Fruit fly (Drosophila melanogaster) whole organism, embryonic: ENCODE results near the gene twf.
A peak's percentile ranks its signal among the peaks of the same experiment; 100 is the strongest.

ENCODE experiments used
- ATbp ChIP-seq: fragments of 200-800 bp; sonication (Bioruptor generic); optimal IDR thresholded peaks from 2 replicates; lab custom pipeline; 2017; ENCODE audit warnings: missing biosample characterization, mild to moderate bottlenecking, missing genetic modification characterization, missing genetic modification reagents
- Ada2b ChIP-seq: fragments of 200-800 bp; sonication (Bioruptor generic); IDR thresholded peaks from 2 replicates; pipeline ENCODE4 v1.3.6; 2022; ENCODE audit warnings: missing biosample characterization, missing genetic modification characterization
- Awh ChIP-seq: fragments of 200-800 bp; sonication (Bioruptor generic); IDR thresholded peaks from 2 replicates; pipeline ENCODE4, ENCODE4 v1.3.6; 2022; ENCODE audit warnings: missing biosample characterization, missing genetic modification characterization
- CG10979 ChIP-seq: fragments of 200-800 bp; sonication (Bioruptor generic); optimal IDR thresholded peaks from 2 replicates; lab custom pipeline; 2018; ENCODE audit warnings: missing biosample characterization, mild to moderate bottlenecking, missing genetic modification characterization, moderate library complexity
- CG11085 ChIP-seq: fragments of 200-800 bp; sonication (Bioruptor generic); IDR thresholded peaks from 2 replicates; pipeline ENCODE4 v1.3.6; 2022; ENCODE audit warnings: missing biosample characterization, missing genetic modification characterization
- CG11093 ChIP-seq: fragments of 200-800 bp; sonication (Bioruptor generic); IDR thresholded peaks from 3 replicates; pipeline ENCODE4 v1.3.6; 2022; ENCODE audit warnings: missing biosample characterization, missing genetic modification characterization
- CG11456 ChIP-seq: fragments of 200-800 bp; sonication (Bioruptor generic); IDR thresholded peaks from 3 replicates; pipeline ENCODE4 v1.3.6; 2022; ENCODE audit warnings: missing biosample characterization, missing genetic modification characterization
- CG11695 ChIP-seq: fragments of 200-800 bp; sonication (Bioruptor generic); IDR thresholded peaks from 3 replicates; pipeline ENCODE4 v1.3.6; 2022; ENCODE audit warnings: missing biosample characterization, missing genetic modification characterization
- CG12659 ChIP-seq: fragments of 200-800 bp; sonication (Bioruptor generic); optimal IDR thresholded peaks from 3 replicates; lab custom pipeline; 2017; ENCODE audit warnings: mild to moderate bottlenecking, missing biosample characterization, missing genetic modification reagents, missing genetic modification characterization
- CG12744 ChIP-seq: fragments of 200-800 bp; sonication (Bioruptor generic); optimal IDR thresholded peaks from 2 replicates; lab custom pipeline; 2016; ENCODE audit warnings: missing biosample characterization, missing genetic modification characterization
- CG14014 ChIP-seq: fragments of 200-800 bp; sonication (Bioruptor generic); IDR thresholded peaks from 2 replicates; pipeline ENCODE4 v1.3.6; 2022; ENCODE audit warnings: missing biosample characterization, missing genetic modification characterization
- CG1602 ChIP-seq: fragments of 200-800 bp; sonication (Bioruptor generic); optimal IDR thresholded peaks from 3 replicates; lab custom pipeline; 2016; ENCODE audit warnings: missing biosample characterization, missing genetic modification characterization
- CG30403 ChIP-seq: fragments of 200-800 bp; sonication (Bioruptor generic); optimal IDR thresholded peaks from 3 replicates; lab custom pipeline; 2016; ENCODE audit warnings: missing biosample characterization, missing genetic modification characterization
- CG30431 ChIP-seq: fragments of 200-800 bp; sonication (Bioruptor generic); optimal IDR thresholded peaks from 2 replicates; lab custom pipeline; 2017; ENCODE audit warnings: missing biosample characterization, missing genetic modification characterization
- CG4617 ChIP-seq: fragments of 200-800 bp; sonication (Bioruptor generic); optimal IDR thresholded peaks from 3 replicates; lab custom pipeline; 2016; ENCODE audit warnings: missing biosample characterization, missing genetic modification characterization, borderline replicate concordance
- CG5953 ChIP-seq: fragments of 200-800 bp; sonication (Bioruptor generic); IDR thresholded peaks from 2 replicates; pipeline ENCODE4 v1.3.6; 2022; ENCODE audit warnings: missing biosample characterization, missing genetic modification characterization
- CG8478 ChIP-seq: fragments of >200 bp; optimal IDR thresholded peaks from 2 replicates; lab custom pipeline; 2018
- CG8944 ChIP-seq: fragments of 200-800 bp; sonication (Bioruptor generic); optimal IDR thresholded peaks from 3 replicates; lab custom pipeline; 2016; ENCODE audit warnings: missing biosample characterization, missing genetic modification characterization
- CG9727 ChIP-seq: fragments of 200-800 bp; sonication (Bioruptor generic); optimal IDR thresholded peaks from 3 replicates; lab custom pipeline; 2017; ENCODE audit warnings: missing biosample characterization, mild to moderate bottlenecking, missing genetic modification characterization
- Deaf1 ChIP-seq: fragments of 200-800 bp; optimal IDR thresholded peaks from 3 replicates; lab custom pipeline; 2019; ENCODE audit warnings: missing biosample characterization, mild to moderate bottlenecking, missing genetic modification characterization, moderate library complexity
- Dll ChIP-seq: fragments of 200-800 bp; sonication (Bioruptor generic); IDR thresholded peaks from 4 replicates; pipeline ENCODE4 v1.3.6; 2022; ENCODE audit warnings: missing biosample characterization, missing genetic modification characterization; ENCODE audit not compliant: partially characterized antibody
- Ets65A ChIP-seq: fragments of 200-800 bp; sonication (Bioruptor generic); peaks from one replicate; lab custom pipeline; 2016; ENCODE audit warnings: missing biosample characterization, missing genetic modification characterization
- MTF-1 ChIP-seq: fragments of 200-800 bp; sonication (Bioruptor generic); optimal IDR thresholded peaks from 2 replicates; lab custom pipeline; 2018; ENCODE audit warnings: missing biosample characterization, mild to moderate bottlenecking, missing genetic modification characterization, borderline replicate concordance
- Med ChIP-seq: fragments of 200-800 bp; sonication (Bioruptor generic); peaks from one replicate; lab custom pipeline; 2016; ENCODE audit warnings: missing biosample characterization, missing genetic modification characterization, mild to moderate bottlenecking, inconsistent platforms, moderate library complexity
- Pdp1 ChIP-seq, 2 experiments: fragments of 200-800 bp; sonication (Bioruptor generic); optimal IDR thresholded peaks; 3 replicates each; lab custom pipeline; 2016; ENCODE audit warnings: missing biosample characterization in 2 of 2, missing genetic modification characterization in 2 of 2, mild to moderate bottlenecking in 1 of 2, moderate library complexity in 1 of 2
- Poxn ChIP-seq: fragments of 200-800 bp; sonication (Bioruptor generic); IDR thresholded peaks from 2 replicates; pipeline ENCODE4 v1.3.6; 2022; ENCODE audit warnings: missing biosample characterization, missing genetic modification characterization
- Trl ChIP-seq, 3 experiments: fragments of >200 bp in 2 of 3; fragments of 200-800 bp in 1 of 3; sonication (Bioruptor generic) in 1 of 3; optimal IDR thresholded peaks; 2 replicates in 1 of 3; 3 replicates in 2 of 3; lab custom pipeline; 2016 to 2017; ENCODE audit warnings: missing biosample characterization in 1 of 3, missing genetic modification characterization in 1 of 3
- cato ChIP-seq: fragments of 200-800 bp; sonication (Bioruptor generic); optimal IDR thresholded peaks from 2 replicates; lab custom pipeline; 2016; ENCODE audit warnings: missing biosample characterization, missing genetic modification characterization, borderline replicate concordance
- croc ChIP-seq: fragments of 200-800 bp; sonication (Bioruptor generic); conservative IDR thresholded peaks from 3 replicates; pipeline ENCODE4 v1.3.6; 2022; ENCODE audit warnings: missing biosample characterization, missing genetic modification characterization
- crol ChIP-seq: fragments of 200-800 bp; sonication (Bioruptor generic); IDR thresholded peaks from 2 replicates; pipeline ENCODE4 v1.3.6; 2022; ENCODE audit warnings: missing biosample characterization, missing genetic modification characterization
- danr ChIP-seq: fragments of 200-800 bp; sonication (Bioruptor generic); IDR thresholded peaks from 2 replicates; pipeline ENCODE4 v1.3.6; 2022; ENCODE audit warnings: missing biosample characterization, missing genetic modification characterization
- dmrt99B ChIP-seq: fragments of 200-800 bp; sonication (Bioruptor generic); optimal IDR thresholded peaks from 2 replicates; lab custom pipeline; 2018; ENCODE audit warnings: missing biosample characterization, mild to moderate bottlenecking, missing genetic modification characterization, moderate library complexity
- gcm ChIP-seq: fragments of 200-800 bp; sonication (Bioruptor generic); optimal IDR thresholded peaks from 2 replicates; lab custom pipeline; 2019; ENCODE audit warnings: missing biosample characterization, mild to moderate bottlenecking, missing genetic modification characterization, moderate library complexity
- grn ChIP-seq: fragments of 200-800 bp; sonication (Bioruptor generic); optimal IDR thresholded peaks from 3 replicates; lab custom pipeline; 2017; ENCODE audit warnings: missing biosample characterization, missing genetic modification characterization
- lab ChIP-seq: fragments of 200-800 bp; sonication (Bioruptor generic); optimal IDR thresholded peaks from 3 replicates; lab custom pipeline; 2017; ENCODE audit warnings: missing biosample characterization, missing genetic modification characterization, mild to moderate bottlenecking, moderate library complexity, missing genetic modification reagents
- mirr ChIP-seq: fragments of 200-800 bp; sonication (Bioruptor generic); optimal IDR thresholded peaks from 3 replicates; lab custom pipeline; 2018; ENCODE audit warnings: missing biosample characterization, mild to moderate bottlenecking, missing genetic modification characterization
- nmo ChIP-seq: fragments of 200-800 bp; sonication (Bioruptor generic); optimal IDR thresholded peaks from 2 replicates; lab custom pipeline; 2018; ENCODE audit warnings: missing biosample characterization, mild to moderate bottlenecking, missing genetic modification characterization, moderate library complexity
- otp ChIP-seq: fragments of 200-800 bp; sonication (Bioruptor generic); IDR thresholded peaks from 3 replicates; pipeline ENCODE4, ENCODE4 v1.3.6; 2022; ENCODE audit warnings: missing biosample characterization, missing genetic modification characterization
- repo ChIP-seq: fragments of 200-800 bp; sonication (Bioruptor generic); optimal IDR thresholded peaks from 2 replicates; lab custom pipeline; 2016; ENCODE audit warnings: missing biosample characterization, missing genetic modification characterization
- slbo ChIP-seq: fragments of 200-800 bp; sonication (Bioruptor generic); IDR thresholded peaks from 2 replicates; pipeline ENCODE4 v1.3.6; 2022; ENCODE audit warnings: missing biosample characterization, missing genetic modification characterization
- tap ChIP-seq: fragments of 200-800 bp; optimal IDR thresholded peaks from 3 replicates; lab custom pipeline; 2019; ENCODE audit warnings: missing biosample characterization, mild to moderate bottlenecking, missing genetic modification characterization, moderate library complexity
- vvl ChIP-seq: fragments of 200-800 bp; sonication (Bioruptor generic); IDR thresholded peaks from 2 replicates; pipeline ENCODE4 v1.3.6; 2022; ENCODE audit warnings: missing biosample characterization, missing genetic modification characterization
- z ChIP-seq: fragments of 200-800 bp; sonication (Bioruptor generic); IDR thresholded peaks from 3 replicates; pipeline ENCODE4 v1.3.6; 2022; ENCODE audit warnings: missing biosample characterization, missing genetic modification characterization

twf gene

dm6 chr3R:14098527-14099109, 23.8 kb upstream of the twf start (continued):
- peak; percentile 17 for TF ChIP-seq CG12744
- peak; percentile 86 for TF ChIP-seq crol
- peak; percentile 92 for TF ChIP-seq CG10979 (tag; lab: Kevin White, UChicago)
- 0 out of 3 replicates have a peak, but pooled peaks have one; percentile 30 for TF ChIP-seq otp (GFP tag; lab: Robert Waterston, UW)
- peak; percentile 68 for TF ChIP-seq Med
- TF ChIP-seq Ada2b = peak; percentile 20; the same call in 1 of the 2 replicates
- TF ChIP-seq CG14014 (GFP tag; lab: Robert Waterston, UW) = peak; percentile 34; the same call in 1 of the 2 replicates
- TF ChIP-seq vvl (GFP tag; lab: Robert Waterston, UW) = peak; percentile 39
- peak; percentile 29 for TF ChIP-seq dmrt99B
- TF ChIP-seq CG4617 (GFP tag; lab: Kevin White, UChicago) = no peak
- peak; percentile 29 for TF ChIP-seq lab (GFP tag; lab: Kevin White, UChicago)
- TF ChIP-seq CG30403 (GFP tag; lab: Kevin White, UChicago) = peak; percentile 17
- TF ChIP-seq mirr (GFP tag; lab: Kevin White, UChicago) = peak; percentile 14
- no peak for TF ChIP-seq CG11085 (GFP tag; lab: Robert Waterston, UW)
- peak in 1 of 2 experiments; percentile 25 for TF ChIP-seq Trl (optimal IDR thresholded peaks at IDR 0.05; lab: Kevin White, UChicago)
- no peak for TF ChIP-seq Trl (GFP tag; optimal IDR thresholded peaks at IDR 0.05; lab: Kevin White, UChicago)
- no peak for TF ChIP-seq CG1602 (GFP tag; lab: Kevin White, UChicago)
- TF ChIP-seq CG12659 = peak; percentile 16
- peak; percentile 21 for TF ChIP-seq MTF-1 (GFP tag; lab: Kevin White, UChicago)
- peak; percentile 28 for TF ChIP-seq Deaf1 (tag; lab: Kevin White, UChicago)

dm6 chr3R:14100962-14101361, 21.5 kb upstream of the twf start:
- TF ChIP-seq Pdp1 (GFP tag; optimal IDR thresholded peaks at IDR 0.05; lab: Kevin White, UChicago) (peak in 1 of 2 experiments; percentile 71), crol (0 out of 2 replicates have a peak, but pooled peaks have one; percentile 26), CG11456 (0 out of 3 replicates have a peak, but pooled peaks have one; percentile 21), ATbp (GFP tag; lab: Kevin White, UChicago) (no peak), Ets65A (peak; percentile 62), slbo (0 out of 2 replicates have a peak, but pooled peaks have one; percentile 5), nmo (GFP tag; lab: Kevin White, UChicago) (no peak)

dm6 chr3R:14103022-14103421, 19.4 kb upstream of the twf start, which contains the start of gene PK1-R:
TSS of gene PK1-R (minus strand) at chr3R:14103122.
- TF ChIP-seq CG11695 = peak; percentile 61; the same call in 2 of the 3 replicates
- no peak for TF ChIP-seq gcm
- TF ChIP-seq grn (GFP tag; lab: Kevin White, UChicago) = peak; percentile 75

- TF ChIP-seq z (GFP tag; lab: Robert Waterston, UW) (peak; percentile 93), cato (GFP tag; lab: Kevin White, UChicago) (no peak)
Observed at dm6 chr3R:14107597-14107996, 14.9 kb upstream of the twf start.

dm6 chr3R:14108158-14108921, 14.1 kb upstream of the twf start, which contains the start of gene CG12402:
TSS of gene CG12402 (minus strand) at chr3R:14108321.
- TF ChIP-seq CG5953 (GFP tag; lab: Robert Waterston, UW) = peak; percentile 87
- TF ChIP-seq croc (GFP tag; lab: Robert Waterston, UW) = peak; percentile 61
- peak; percentile 76; the same call in 2 of the 3 replicates for TF ChIP-seq CG11093 (GFP tag; lab: Robert Waterston, UW)
- peak; percentile 75 for TF ChIP-seq CG9727 (GFP tag; lab: Kevin White, UChicago)
- TF ChIP-seq danr (GFP tag; lab: Robert Waterston, UW) = peak; percentile 70
- TF ChIP-seq CG30431 (GFP tag; lab: Kevin White, UChicago) = peak; percentile 63
- TF ChIP-seq Dll (GFP tag; lab: Robert Waterston, UW) = peak; percentile 67; the same call in 3 of the 4 replicates
- TF ChIP-seq Poxn (GFP tag; lab: Robert Waterston, UW) = no peak
- peak; percentile 91 for TF ChIP-seq Awh (GFP tag; lab: Robert Waterston, UW)
- no peak for TF ChIP-seq CG8478 (lab: Kevin White, UChicago)
- peak; percentile 37 for TF ChIP-seq CG8944
- TF ChIP-seq tap (tag; lab: Kevin White, UChicago) = peak; percentile 86
- peak; percentile 57 for TF ChIP-seq repo (GFP tag; lab: Kevin White, UChicago)
